Fruit fly (Drosophila melanogaster): Measurements from ENCODE around the gene CG10479.

CG10479 gene

dm6 chr3L:5992916-5993315 is 17.1 kb upstream of the CG10479 start (continued):
- TF ChIP-seq ac (GFP tag; optimal IDR thresholded peaks at IDR 0.05) = peak; percentile 75

dm6 chr3L:5992249-5992648 is 16.4 kb upstream of the CG10479 start:
- TF ChIP-seq CG3726 (GFP tag; IDR thresholded peaks at IDR 0.05) (no peak), CkIIα-i1 (GFP tag; IDR thresholded peaks at IDR 0.05) (no peak), CG1603 (tag; optimal IDR thresholded peaks at IDR 0.05) (peak; percentile 3), CG14050 (GFP tag; IDR thresholded peaks at IDR 0.05) (no peak), CG15601 (tag; optimal IDR thresholded peaks at IDR 0.05) (no peak), Camta (GFP tag; optimal IDR thresholded peaks at IDR 0.05) (no peak), sug (tag; optimal IDR thresholded peaks at IDR 0.05) (no peak), CG9437 (GFP tag; optimal IDR thresholded peaks at IDR 0.05) (no peak), Optix (GFP tag; IDR thresholded peaks at IDR 0.05) (no peak), YL-1 (GFP tag; optimal IDR thresholded peaks at IDR 0.05) (no peak), schlank (tag; optimal IDR thresholded peaks at IDR 0.05) (no peak), CoRest (tag; optimal IDR thresholded peaks at IDR 0.05) (no peak), run (tag; optimal IDR thresholded peaks at IDR 0.05) (no peak), CG8089 (GFP tag; optimal IDR thresholded peaks at IDR 0.05) (no peak), CG18764 (GFP tag; optimal IDR thresholded peaks at IDR 0.05) (no peak), CG2712 (tag; optimal IDR thresholded peaks at IDR 0.05) (peak; percentile 11), scrt (GFP tag; optimal IDR thresholded peaks at IDR 0.05) (no peak), CG3847 (GFP tag; IDR thresholded peaks at IDR 0.05) (no peak), CG17328 (GFP tag; IDR thresholded peaks at IDR 0.05) (no peak), pnt (GFP tag; optimal IDR thresholded peaks at IDR 0.05) (no peak), ase (GFP tag; IDR thresholded peaks at IDR 0.05) (no peak), CG33557 (GFP tag; optimal IDR thresholded peaks at IDR 0.05) (no peak), fd64A (GFP tag; optimal IDR thresholded peaks at IDR 0.05) (peak; percentile 17), CG10462 (GFP tag; optimal IDR thresholded peaks at IDR 0.05) (no peak), Lpt (GFP tag; optimal IDR thresholded peaks at IDR 0.05) (no peak), gem (tag; optimal IDR thresholded peaks at IDR 0.05) (peak; percentile 22), Dbx (GFP tag; IDR thresholded peaks at IDR 0.05) (no peak), insv (GFP tag; optimal IDR thresholded peaks at IDR 0.05) (no peak), pan (optimal IDR thresholded peaks at IDR 0.05) (no peak), pan (GFP tag; optimal IDR thresholded peaks at IDR 0.05 in 1 of 2, IDR thresholded peaks at IDR 0.05 in 1 of 2) (no peak), repo (GFP tag; optimal IDR thresholded peaks at IDR 0.05) (no peak), CG4707 (GFP tag; optimal IDR thresholded peaks at IDR 0.05) (peak; percentile 11), sr (GFP tag; IDR thresholded peaks at IDR 0.05) (no peak), Usf (GFP tag; optimal IDR thresholded peaks at IDR 0.05) (no peak), croc (GFP tag; conservative IDR thresholded peaks at IDR 0.05) (no peak), Deaf1 (tag; optimal IDR thresholded peaks at IDR 0.05) (no peak), CG2202 (tag; optimal IDR thresholded peaks at IDR 0.05) (peak; percentile 15), Hr51 (GFP tag; optimal IDR thresholded peaks at IDR 0.05) (no peak), ab (GFP tag; optimal IDR thresholded peaks at IDR 0.05) (no peak), Sin3A (optimal IDR thresholded peaks at IDR 0.05) (no peak), CG18011 (GFP tag; optimal IDR thresholded peaks at IDR 0.05) (no peak), CG2678 (tag; optimal IDR thresholded peaks at IDR 0.05) (peak; percentile 15), CG9609 (GFP tag; optimal IDR thresholded peaks at IDR 0.05) (no peak), fd3F (GFP tag; optimal IDR thresholded peaks at IDR 0.05) (no peak), CG31388 (GFP tag; optimal IDR thresholded peaks at IDR 0.05) (no peak), gsb (GFP tag; IDR thresholded peaks at IDR 0.05) (no peak), Ets97D (GFP tag; optimal IDR thresholded peaks at IDR 0.05) (no peak), CG9817 (tag; optimal IDR thresholded peaks at IDR 0.05) (no peak), Hmx (GFP tag; optimal IDR thresholded peaks at IDR 0.05) (no peak), zfh1 (GFP tag; IDR thresholded peaks at IDR 0.05) (no peak; the same call in 2 of the 3 replicates)

All from whole organism, embryonic.